Worm (Caenorhabditis elegans) whole organism, L2 larva: ENCODE measurements around the gene clec-145.

ENCODE experiments used
- C34F6.9 ChIP-seq: fragments of 150-350 bp; optimal IDR thresholded peaks from 2 replicates; lab custom pipeline; 2014; ENCODE audit warnings: missing biosample characterization, missing genetic modification characterization
- F13H6.1 ChIP-seq: sonication (generic microtip); optimal IDR thresholded peaks from 2 replicates; lab custom pipeline; 2016; ENCODE audit warnings: missing genetic modification characterization, missing compliant biosample characterization
- alr-1 ChIP-seq: fragments of 150-350 bp; optimal IDR thresholded peaks from 2 replicates; lab custom pipeline; 2014; ENCODE audit warnings: missing biosample characterization, missing genetic modification characterization
- aly-2 ChIP-seq: fragments of 150-350 bp; optimal IDR thresholded peaks from 2 replicates; lab custom pipeline; 2014; ENCODE audit warnings: missing biosample characterization, missing genetic modification characterization
- ama-1 ChIP-seq: fragments of 150-350 bp; optimal IDR thresholded peaks from 2 replicates; lab custom pipeline; 2018; ENCODE audit warnings: inconsistent platforms
- blmp-1 ChIP-seq: sonication (generic microtip); optimal IDR thresholded peaks from 2 replicates; lab custom pipeline; 2017; ENCODE audit warnings: missing genetic modification characterization, mild to moderate bottlenecking, missing compliant biosample characterization, antibody characterized with exemption, moderate library complexity; ENCODE audit not compliant: insufficient read depth
- ceh-82 ChIP-seq: fragments of 150-350 bp; optimal IDR thresholded peaks from 2 replicates; lab custom pipeline; 2014; ENCODE audit warnings: missing biosample characterization, missing genetic modification characterization
- egl-27 ChIP-seq: sonication (generic microtip); optimal IDR thresholded peaks from 3 replicates; lab custom pipeline; 2017; ENCODE audit warnings: missing biosample characterization, missing genetic modification reagents, missing genetic modification characterization
- elt-1 ChIP-seq: fragments of 150-350 bp; optimal IDR thresholded peaks from 2 replicates; lab custom pipeline; 2014; ENCODE audit warnings: missing biosample characterization, missing genetic modification characterization
- fos-1 ChIP-seq: fragments of 150-350 bp; optimal IDR thresholded peaks from 2 replicates; lab custom pipeline; 2014; ENCODE audit warnings: missing biosample characterization, missing genetic modification characterization
- gmeb-1 ChIP-seq: fragments of 150-350 bp; optimal IDR thresholded peaks from 2 replicates; lab custom pipeline; 2014; ENCODE audit warnings: missing biosample characterization, missing genetic modification characterization
- lin-11 ChIP-seq: fragments of 150-350 bp; sonication (generic microtip); optimal IDR thresholded peaks from 2 replicates; lab custom pipeline; 2014; ENCODE audit warnings: missing biosample characterization, missing genetic modification characterization, inconsistent platforms, mixed read lengths
- lin-13 ChIP-seq: fragments of 150-350 bp; optimal IDR thresholded peaks from 2 replicates; lab custom pipeline; 2014; ENCODE audit warnings: missing biosample characterization, missing genetic modification reagents, missing genetic modification characterization
- lin-39 ChIP-seq: fragments of 150-350 bp; optimal IDR thresholded peaks from 2 replicates; lab custom pipeline; 2014; ENCODE audit warnings: missing biosample characterization, missing genetic modification reagents, missing genetic modification characterization
- lsy-2 ChIP-seq, 2 experiments: fragments of 150-350 bp in 1 of 2; sonication (generic microtip) in 1 of 2; optimal IDR thresholded peaks; 2 replicates each; lab custom pipeline; 2014 to 2017; ENCODE audit warnings: missing biosample characterization in 2 of 2, missing genetic modification characterization in 2 of 2
- mab-5 ChIP-seq: fragments of 150-350 bp; optimal IDR thresholded peaks from 2 replicates; lab custom pipeline; 2014; ENCODE audit warnings: missing biosample characterization, missing genetic modification characterization
- mbf-1 ChIP-seq: sonication (generic microtip); optimal IDR thresholded peaks from 2 replicates; lab custom pipeline; 2017; ENCODE audit warnings: missing biosample characterization, missing genetic modification characterization
- nhr-10 ChIP-seq: sonication (generic microtip); optimal IDR thresholded peaks from 2 replicates; lab custom pipeline; 2017; ENCODE audit warnings: missing biosample characterization, missing genetic modification characterization
- nhr-11 ChIP-seq: fragments of 150-350 bp; optimal IDR thresholded peaks from 2 replicates; lab custom pipeline; 2014; ENCODE audit warnings: missing biosample characterization, missing genetic modification characterization
- nhr-12 ChIP-seq: fragments of 150-350 bp; optimal IDR thresholded peaks from 2 replicates; lab custom pipeline; 2014; ENCODE audit warnings: missing biosample characterization, missing genetic modification characterization
- nhr-129 ChIP-seq: fragments of 150-350 bp; optimal IDR thresholded peaks from 2 replicates; lab custom pipeline; 2014; ENCODE audit warnings: missing biosample characterization, missing genetic modification characterization
- nhr-23 ChIP-seq: fragments of 150-350 bp; optimal IDR thresholded peaks from 2 replicates; lab custom pipeline; 2014; ENCODE audit warnings: missing biosample characterization, missing genetic modification reagents, missing genetic modification characterization
- nhr-237 ChIP-seq: fragments of 150-350 bp; optimal IDR thresholded peaks from 2 replicates; lab custom pipeline; 2014; ENCODE audit warnings: missing biosample characterization, missing genetic modification characterization
- nhr-25 ChIP-seq: fragments of 150-350 bp; sonication (generic microtip); optimal IDR thresholded peaks from 3 replicates; lab custom pipeline; 2014; ENCODE audit warnings: missing biosample characterization, missing genetic modification characterization
- peb-1 ChIP-seq: fragments of 150-350 bp; optimal IDR thresholded peaks from 2 replicates; lab custom pipeline; 2014; ENCODE audit warnings: missing biosample characterization, missing genetic modification characterization
- sem-4 ChIP-seq: fragments of 150-350 bp; optimal IDR thresholded peaks from 2 replicates; lab custom pipeline; 2014; ENCODE audit warnings: missing biosample characterization, missing genetic modification reagents, missing genetic modification characterization
- skn-1 ChIP-seq: sonication (generic microtip); optimal IDR thresholded peaks from 2 replicates; lab custom pipeline; 2017; ENCODE audit warnings: missing biosample characterization, missing genetic modification characterization
- sma-9 ChIP-seq, 2 experiments: fragments of 150-350 bp in 1 of 2; sonication (generic microtip) in 1 of 2; optimal IDR thresholded peaks; 2 replicates each; lab custom pipeline; 2014 to 2016; ENCODE audit warnings: missing genetic modification characterization in 2 of 2, mild to moderate bottlenecking in 1 of 2, missing biosample characterization in 1 of 2, missing compliant biosample characterization in 1 of 2, missing genetic modification reagents in 1 of 2, moderate library complexity in 1 of 2
- snpc-4 ChIP-seq: fragments of 150-350 bp; optimal IDR thresholded peaks from 2 replicates; lab custom pipeline; 2014; ENCODE audit warnings: missing biosample characterization, missing genetic modification characterization
- unc-55 ChIP-seq: fragments of 150-350 bp; sonication (generic microtip); optimal IDR thresholded peaks from 3 replicates; lab custom pipeline; 2014; ENCODE audit warnings: missing biosample characterization, missing genetic modification reagents, missing genetic modification characterization
- unc-62 ChIP-seq: fragments of 150-350 bp; optimal IDR thresholded peaks from 2 replicates; lab custom pipeline; 2014; ENCODE audit warnings: missing biosample characterization, missing genetic modification reagents, missing genetic modification characterization
- ztf-1 ChIP-seq: fragments of 200-800 bp; sonication (Bioruptor generic); conservative IDR thresholded peaks from 2 replicates; pipeline ENCODE4 v1.3.6; 2022; ENCODE audit warnings: missing genetic modification characterization, missing compliant biosample characterization

The clec-145 gene

DNA sequence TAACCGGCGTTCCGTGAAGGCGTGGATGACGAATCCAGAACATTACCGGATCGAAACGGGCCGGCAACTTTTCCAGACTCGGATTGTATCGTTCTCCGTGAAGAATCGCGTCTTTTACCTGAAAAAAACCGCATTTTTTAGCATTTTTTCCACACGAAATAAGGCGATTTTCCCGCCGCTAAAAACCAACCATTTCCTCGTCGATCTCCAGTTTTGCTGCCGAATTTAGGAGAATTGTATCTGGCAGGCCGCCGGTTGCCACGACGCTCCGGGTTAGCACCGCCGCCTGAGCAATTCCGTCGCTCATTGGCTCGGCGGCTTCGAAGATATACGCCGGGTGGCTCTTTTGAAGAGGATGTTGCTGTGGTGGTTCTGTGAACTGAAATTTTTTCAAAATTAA is 16.0 kb downstream of the clec-145 start:
- no peak for TF ChIP-seq nhr-12 (tag; lab: Kevin White, UChicago)
- no peak for TF ChIP-seq sma-9 (GFP tag; optimal IDR thresholded peaks at IDR 0.05; lab: Kevin White, UChicago)
- no peak for TF ChIP-seq sma-9 (tag; optimal IDR thresholded peaks at IDR 0.05; lab: Kevin White, UChicago)
- no peak for TF ChIP-seq skn-1 (tag; lab: Kevin White, UChicago)
- TF ChIP-seq nhr-11 (tag; lab: Kevin White, UChicago): no peak
- no peak for TF ChIP-seq lin-13

DNA sequence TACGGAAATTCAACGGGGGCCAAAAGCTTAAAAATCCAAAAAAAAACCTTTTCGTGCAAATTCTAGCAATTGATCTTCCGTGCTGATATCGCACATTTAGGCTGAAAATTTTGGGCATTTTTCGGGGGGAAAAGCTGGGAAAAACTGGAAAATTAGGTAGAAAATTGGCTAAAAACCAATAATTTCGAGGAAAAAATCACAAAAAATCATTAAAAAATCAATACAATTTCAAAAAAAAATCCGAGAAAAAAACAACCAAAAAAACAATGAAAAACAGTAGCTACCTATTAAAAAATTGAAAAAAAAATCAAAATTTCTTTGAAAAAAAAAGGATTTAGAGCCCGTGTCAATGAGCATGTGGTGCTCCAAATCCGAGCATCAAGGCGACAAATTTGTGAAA is 22.5 kb downstream of the clec-145 start, which contains the start of gene Y48E1B.3:
Gene Y48E1B.3 (minus strand): TSS at position 101 of the 400 bp plus-strand sequence.
- TF ChIP-seq ama-1: no peak
- no peak for TF ChIP-seq sem-4 (tag; lab: Kevin White, UChicago)
- TF ChIP-seq gmeb-1 (tag; lab: Kevin White, UChicago): no peak
- TF ChIP-seq nhr-129 (tag; lab: Kevin White, UChicago): no peak
- no peak for TF ChIP-seq lin-11 (tag; lab: Kevin White, UChicago)
- TF ChIP-seq fos-1: no peak
- TF ChIP-seq nhr-10 (tag; lab: Kevin White, UChicago): no peak

DNA sequence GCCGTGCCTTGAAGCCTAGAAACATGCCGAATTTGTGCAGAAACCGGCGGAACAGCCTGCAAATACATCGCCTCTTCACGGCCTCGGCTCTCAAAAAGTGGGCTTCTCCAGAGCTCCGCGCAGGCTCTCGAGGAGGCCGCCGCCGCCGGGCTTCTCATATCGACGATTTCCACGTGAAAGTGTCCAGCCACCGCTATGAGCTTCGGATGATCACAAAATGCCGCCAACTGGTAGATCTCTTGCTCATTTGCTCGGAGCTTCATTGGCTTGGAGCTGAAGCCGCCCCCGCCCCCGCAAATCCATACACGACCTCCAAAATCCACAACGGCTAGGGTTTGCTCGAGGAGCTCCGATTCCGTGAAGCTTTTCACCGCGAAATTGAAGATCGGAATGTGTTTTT is 29.8 kb downstream of the clec-145 start:
- TF ChIP-seq unc-62 (GFP tag; lab: Kevin White, UChicago): no peak
- TF ChIP-seq blmp-1 (tag; lab: Kevin White, UChicago): no peak
- TF ChIP-seq fos-1: no peak
- no peak for TF ChIP-seq aly-2
- no peak for TF ChIP-seq lin-39
- TF ChIP-seq unc-55 (GFP tag; lab: Kevin White, UChicago): no peak
- no peak for TF ChIP-seq lin-11 (tag; lab: Kevin White, UChicago)
- TF ChIP-seq alr-1 (tag; lab: Kevin White, UChicago): no peak
- TF ChIP-seq F13H6.1 (tag; lab: Kevin White, UChicago): no peak
- no peak for TF ChIP-seq C34F6.9
- TF ChIP-seq mbf-1 (tag; lab: Kevin White, UChicago): no peak
- TF ChIP-seq peb-1: no peak
- TF ChIP-seq ceh-82 (tag; lab: Kevin White, UChicago): no peak
- no peak for TF ChIP-seq mab-5 (tag; lab: Kevin White, UChicago)

DNA sequence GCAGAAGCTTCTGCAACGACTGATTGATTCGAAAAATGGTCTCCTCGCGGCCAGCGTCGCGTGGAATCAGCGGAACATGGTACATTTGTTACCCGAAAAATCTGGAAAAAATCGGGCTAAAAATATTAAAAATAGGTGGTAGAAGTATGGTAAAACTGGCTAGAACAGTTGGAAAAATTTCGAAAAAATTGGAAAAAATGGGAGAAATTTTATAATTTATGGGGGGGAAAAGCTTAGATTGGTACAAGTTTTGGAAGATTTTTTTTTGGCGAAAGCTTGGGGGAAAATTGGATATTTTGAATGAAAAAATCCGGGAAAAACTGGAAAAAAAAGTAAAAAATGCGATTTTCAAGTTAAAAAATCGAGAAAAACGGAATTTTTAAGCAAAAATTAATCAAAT is 42.8 kb downstream of the clec-145 start, which contains the start of gene ddl-2:
Gene ddl-2 (minus strand): TSS at position 101 of the 400 bp plus-strand sequence.
- TF ChIP-seq nhr-11 (tag; lab: Kevin White, UChicago): no peak
- no peak for TF ChIP-seq nhr-10 (tag; lab: Kevin White, UChicago)
- TF ChIP-seq sma-9 (GFP tag; optimal IDR thresholded peaks at IDR 0.05; lab: Kevin White, UChicago): no peak
- TF ChIP-seq sma-9 (tag; optimal IDR thresholded peaks at IDR 0.05; lab: Kevin White, UChicago): no peak
- no peak for TF ChIP-seq ama-1
- TF ChIP-seq nhr-25 (tag; lab: Kevin White, UChicago): no peak
- no peak for TF ChIP-seq gmeb-1 (tag; lab: Kevin White, UChicago)
- no peak for TF ChIP-seq ztf-1
- no peak for TF ChIP-seq elt-1 (tag; lab: Kevin White, UChicago)

DNA sequence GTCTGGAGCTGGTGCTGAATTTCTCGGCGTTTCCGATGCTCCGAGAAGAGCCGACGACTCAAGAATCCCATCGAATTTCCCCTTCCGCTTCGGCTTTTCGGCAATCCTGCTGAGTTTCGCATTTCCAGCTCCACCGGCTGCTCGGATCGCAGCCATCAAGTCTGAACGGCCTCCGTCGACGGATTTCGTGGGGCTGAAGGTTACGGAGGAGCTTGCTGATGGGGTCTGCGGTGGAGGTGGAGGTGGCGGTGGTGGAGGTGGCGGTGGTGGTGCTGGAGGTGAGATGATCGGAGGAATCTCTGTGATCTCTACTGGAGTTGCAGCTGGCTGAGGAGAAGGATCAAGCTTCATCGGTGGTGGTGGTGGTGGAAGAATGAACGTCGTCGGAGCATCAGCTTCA is 47.4 kb downstream of the clec-145 start:
- TF ChIP-seq fos-1: no peak
- no peak for TF ChIP-seq nhr-10 (tag; lab: Kevin White, UChicago)
- no peak for TF ChIP-seq nhr-12 (tag; lab: Kevin White, UChicago)
- TF ChIP-seq peb-1: no peak
- no peak for TF ChIP-seq nhr-11 (tag; lab: Kevin White, UChicago)
- TF ChIP-seq elt-1 (tag; lab: Kevin White, UChicago): no peak
- TF ChIP-seq egl-27 (tag; lab: Kevin White, UChicago): no peak
- TF ChIP-seq ama-1: no peak
- TF ChIP-seq C34F6.9: no peak
- TF ChIP-seq lsy-2 (tag; optimal IDR thresholded peaks at IDR 0.05; lab: Kevin White, UChicago): no peak
- no peak for TF ChIP-seq blmp-1 (tag; lab: Kevin White, UChicago)
- no peak for TF ChIP-seq aly-2
- TF ChIP-seq nhr-23 (tag; lab: Kevin White, UChicago): no peak
- no peak for TF ChIP-seq mab-5 (tag; lab: Kevin White, UChicago)
- no peak for TF ChIP-seq F13H6.1 (tag; lab: Kevin White, UChicago)
- TF ChIP-seq snpc-4 (tag; lab: Kevin White, UChicago): no peak
- TF ChIP-seq skn-1 (tag; lab: Kevin White, UChicago): no peak
- no peak for TF ChIP-seq unc-55 (GFP tag; lab: Kevin White, UChicago)
- no peak for TF ChIP-seq nhr-237
- TF ChIP-seq lin-39: no peak
